Worm (Caenorhabditis elegans): ENCODE data around the gene C56G2.9.

DNA sequence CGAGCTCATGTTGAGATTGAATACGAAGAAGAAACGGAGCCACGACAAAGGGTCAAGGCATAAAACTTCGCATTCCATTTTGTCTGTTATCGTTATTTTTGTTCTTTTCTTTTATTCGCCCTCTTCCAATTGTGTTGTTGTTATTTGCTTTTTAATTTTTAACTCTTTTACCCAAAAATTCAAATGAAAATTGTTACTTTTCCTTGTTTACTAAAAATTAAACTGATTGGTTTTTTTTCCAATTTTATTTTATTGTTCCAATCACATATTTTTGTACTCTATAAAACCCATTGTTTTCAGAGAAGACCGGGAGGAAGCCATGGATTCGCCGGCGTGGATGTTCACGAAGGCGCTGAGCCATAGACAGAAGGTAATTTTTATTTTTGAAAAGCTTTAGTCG lies 37.3 kb upstream of the C56G2.9 start, which contains the start of gene C16A3.5:
- TF ChIP-seq tbx-2 (tag; optimal IDR thresholded peaks at IDR 0.05): no peak
- no peak for TF ChIP-seq elt-2 (tag; optimal IDR thresholded peaks at IDR 0.05)
- no peak for TF ChIP-seq ztf-11 (tag; optimal IDR thresholded peaks at IDR 0.05)
- no peak for TF ChIP-seq fos-1 (tag; optimal IDR thresholded peaks at IDR 0.05)
- TF ChIP-seq pha-4 (tag; optimal IDR thresholded peaks at IDR 0.05): no peak
- TF ChIP-seq ama-1 (optimal IDR thresholded peaks at IDR 0.05): no peak
- no peak for TF ChIP-seq nhr-28 (tag; optimal IDR thresholded peaks at IDR 0.05)
- no peak for TF ChIP-seq lin-39 (tag; optimal IDR thresholded peaks at IDR 0.05)
- no peak for TF ChIP-seq elt-3 (tag; optimal IDR thresholded peaks at IDR 0.05)
- no peak for TF ChIP-seq aly-2 (tag; optimal IDR thresholded peaks at IDR 0.05)
- no peak for TF ChIP-seq unc-62 (GFP tag; optimal IDR thresholded peaks at IDR 0.05)
- no peak for TF ChIP-seq fkh-10 (GFP tag; optimal IDR thresholded peaks at IDR 0.05)
